Worm (Caenorhabditis elegans) whole organism, midembryonic: Measurements from ENCODE around the gene ZK1127.5.

Experiments
- T22C8.4 ChIP-seq: fragments of 200-800 bp; sonication (Bioruptor generic); IDR thresholded peaks from 2 replicates; pipeline ENCODE4 v1.3.6; 2022; ENCODE audit warnings: missing genetic modification characterization, missing compliant biosample characterization
- med-1 ChIP-seq: sonication (generic microtip); optimal IDR thresholded peaks from 2 replicates; lab custom pipeline; 2017; ENCODE audit warnings: missing genetic modification characterization, mild to moderate bottlenecking, missing compliant biosample characterization, antibody characterized with exemption, missing genetic modification reagents; ENCODE audit not compliant: insufficient read depth

ce11 chrII:7098578-7098977 lies 48.1 kb downstream of the ZK1127.5 start, which contains the start of gene mct-5:
- TF ChIP-seq med-1 (no peak), T22C8.4 (GFP tag; lab: Robert Waterston, UW) (no peak)
